Worm (Caenorhabditis elegans) whole organism, L1 larva: ENCODE measurements around the gene col-99.

ENCODE experiments used
- ama-1 ChIP-seq: fragments of 150-350 bp; optimal IDR thresholded peaks from 2 replicates; lab custom pipeline; 2014
- egl-27 ChIP-seq, 2 experiments: fragments of 150-350 bp in 1 of 2; sonication (generic microtip); optimal IDR thresholded peaks; 3 replicates each; lab custom pipeline; 2017 to 2018; ENCODE audit warnings: missing biosample characterization in 2 of 2, missing genetic modification characterization in 2 of 2, missing genetic modification reagents in 2 of 2
- lin-35 ChIP-seq, 2 experiments: fragments of 150-350 bp; optimal IDR thresholded peaks; 2 replicates each; lab custom pipeline; 2014; ENCODE audit warnings: missing biosample characterization in 2 of 2, missing genetic modification characterization in 2 of 2, missing genetic modification reagents in 2 of 2
- lin-39 ChIP-seq: fragments of 150-350 bp; optimal IDR thresholded peaks from 2 replicates; lab custom pipeline; 2014; ENCODE audit warnings: missing biosample characterization, missing genetic modification reagents, missing genetic modification characterization
- lsy-2 ChIP-seq, 2 experiments: fragments of 150-350 bp; optimal IDR thresholded peaks; 2 replicates each; lab custom pipeline; 2014; ENCODE audit warnings: missing biosample characterization in 2 of 2, missing genetic modification characterization in 2 of 2
- unc-98 ChIP-seq: fragments of 200-800 bp; sonication (Bioruptor generic); IDR thresholded peaks from 2 replicates; pipeline ENCODE4 v1.3.6; 2022; ENCODE audit warnings: missing genetic modification characterization, missing compliant biosample characterization

ce11 chrIV:172990-173389 is 25.3 kb upstream of the col-99 start:
- TF ChIP-seq unc-98 (GFP tag; lab: Robert Waterston, UW) (no peak), lin-35 (GFP tag; optimal IDR thresholded peaks at IDR 0.05; lab: Kevin White, UChicago) (no peak), lsy-2 (tag; optimal IDR thresholded peaks at IDR 0.05; lab: Kevin White, UChicago) (no peak), lin-39 (tag; lab: Kevin White, UChicago) (no peak), ama-1 (no peak), egl-27 (tag; optimal IDR thresholded peaks at IDR 0.05; lab: Kevin White, UChicago) (no peak)
